Worm (Caenorhabditis elegans) whole organism, L2 larva: ENCODE data around the gene C29G2.3.
A peak's percentile ranks its signal among the peaks of the same experiment; 100 is the strongest.
"Not testable (repeated sequence)": the region's sequence is repeated elsewhere in the genome, so short reads cannot be mapped to it uniquely, and the experiment has no call there.

ENCODE experiments used
- F13H6.1 ChIP-seq: sonication (generic microtip); optimal IDR thresholded peaks from 2 replicates; lab custom pipeline; 2016; ENCODE audit warnings: missing genetic modification characterization, missing compliant biosample characterization
- R02D3.7 ChIP-seq: fragments of 150-350 bp; optimal IDR thresholded peaks from 2 replicates; lab custom pipeline; 2014; ENCODE audit warnings: missing biosample characterization, missing genetic modification characterization
- ZK546.5 ChIP-seq: sonication (generic microtip); optimal IDR thresholded peaks from 2 replicates; lab custom pipeline; 2017; ENCODE audit warnings: missing biosample characterization, missing genetic modification characterization
- alr-1 ChIP-seq: fragments of 150-350 bp; optimal IDR thresholded peaks from 2 replicates; lab custom pipeline; 2014; ENCODE audit warnings: missing biosample characterization, missing genetic modification characterization
- aly-2 ChIP-seq: fragments of 150-350 bp; optimal IDR thresholded peaks from 2 replicates; lab custom pipeline; 2014; ENCODE audit warnings: missing biosample characterization, missing genetic modification characterization
- ama-1 ChIP-seq: fragments of 150-350 bp; optimal IDR thresholded peaks from 2 replicates; lab custom pipeline; 2018; ENCODE audit warnings: inconsistent platforms
- blmp-1 ChIP-seq: sonication (generic microtip); optimal IDR thresholded peaks from 2 replicates; lab custom pipeline; 2017; ENCODE audit warnings: missing genetic modification characterization, mild to moderate bottlenecking, missing compliant biosample characterization, antibody characterized with exemption, moderate library complexity; ENCODE audit not compliant: insufficient read depth
- ceh-16 ChIP-seq: fragments of 150-350 bp; optimal IDR thresholded peaks from 2 replicates; lab custom pipeline; 2014; ENCODE audit warnings: missing biosample characterization, missing genetic modification characterization
- ceh-82 ChIP-seq: fragments of 150-350 bp; optimal IDR thresholded peaks from 2 replicates; lab custom pipeline; 2014; ENCODE audit warnings: missing biosample characterization, missing genetic modification characterization
- crh-2 ChIP-seq: sonication (generic microtip); optimal IDR thresholded peaks from 2 replicates; lab custom pipeline; 2017; ENCODE audit warnings: missing biosample characterization, missing genetic modification characterization
- dmd-4 ChIP-seq: sonication (generic microtip); optimal IDR thresholded peaks from 2 replicates; lab custom pipeline; 2017; ENCODE audit warnings: missing biosample characterization, missing genetic modification characterization
- egl-27 ChIP-seq: sonication (generic microtip); optimal IDR thresholded peaks from 3 replicates; lab custom pipeline; 2017; ENCODE audit warnings: missing biosample characterization, missing genetic modification reagents, missing genetic modification characterization
- elt-3 ChIP-seq: sonication (generic microtip); optimal IDR thresholded peaks from 2 replicates; lab custom pipeline; 2017; ENCODE audit warnings: missing biosample characterization, missing genetic modification characterization
- fos-1 ChIP-seq: fragments of 150-350 bp; optimal IDR thresholded peaks from 2 replicates; lab custom pipeline; 2014; ENCODE audit warnings: missing biosample characterization, missing genetic modification characterization
- gmeb-1 ChIP-seq: fragments of 150-350 bp; optimal IDR thresholded peaks from 2 replicates; lab custom pipeline; 2014; ENCODE audit warnings: missing biosample characterization, missing genetic modification characterization
- lin-11 ChIP-seq: fragments of 150-350 bp; sonication (generic microtip); optimal IDR thresholded peaks from 2 replicates; lab custom pipeline; 2014; ENCODE audit warnings: missing biosample characterization, missing genetic modification characterization, inconsistent platforms, mixed read lengths
- lin-13 ChIP-seq: fragments of 150-350 bp; optimal IDR thresholded peaks from 2 replicates; lab custom pipeline; 2014; ENCODE audit warnings: missing biosample characterization, missing genetic modification reagents, missing genetic modification characterization
- lin-39 ChIP-seq: fragments of 150-350 bp; optimal IDR thresholded peaks from 2 replicates; lab custom pipeline; 2014; ENCODE audit warnings: missing biosample characterization, missing genetic modification reagents, missing genetic modification characterization
- lsy-2 ChIP-seq, 2 experiments: fragments of 150-350 bp in 1 of 2; sonication (generic microtip) in 1 of 2; optimal IDR thresholded peaks; 2 replicates each; lab custom pipeline; 2014 to 2017; ENCODE audit warnings: missing biosample characterization in 2 of 2, missing genetic modification characterization in 2 of 2
- mab-5 ChIP-seq: fragments of 150-350 bp; optimal IDR thresholded peaks from 2 replicates; lab custom pipeline; 2014; ENCODE audit warnings: missing biosample characterization, missing genetic modification characterization
- mbf-1 ChIP-seq: sonication (generic microtip); optimal IDR thresholded peaks from 2 replicates; lab custom pipeline; 2017; ENCODE audit warnings: missing biosample characterization, missing genetic modification characterization
- mdl-1 ChIP-seq, 2 experiments: fragments of 150-350 bp in 1 of 2; sonication (generic microtip) in 1 of 2; optimal IDR thresholded peaks; 2 replicates each; lab custom pipeline; 2017; ENCODE audit warnings: missing biosample characterization in 2 of 2, missing genetic modification characterization in 2 of 2
- nhr-10 ChIP-seq: sonication (generic microtip); optimal IDR thresholded peaks from 2 replicates; lab custom pipeline; 2017; ENCODE audit warnings: missing biosample characterization, missing genetic modification characterization
- nhr-11 ChIP-seq: fragments of 150-350 bp; optimal IDR thresholded peaks from 2 replicates; lab custom pipeline; 2014; ENCODE audit warnings: missing biosample characterization, missing genetic modification characterization
- nhr-12 ChIP-seq: fragments of 150-350 bp; optimal IDR thresholded peaks from 2 replicates; lab custom pipeline; 2014; ENCODE audit warnings: missing biosample characterization, missing genetic modification characterization
- nhr-129 ChIP-seq: fragments of 150-350 bp; optimal IDR thresholded peaks from 2 replicates; lab custom pipeline; 2014; ENCODE audit warnings: missing biosample characterization, missing genetic modification characterization
- nhr-21 ChIP-seq: fragments of 150-350 bp; optimal IDR thresholded peaks from 2 replicates; lab custom pipeline; 2014; ENCODE audit warnings: missing biosample characterization, missing genetic modification characterization
- nhr-237 ChIP-seq: fragments of 150-350 bp; optimal IDR thresholded peaks from 2 replicates; lab custom pipeline; 2014; ENCODE audit warnings: missing biosample characterization, missing genetic modification characterization
- nhr-77 ChIP-seq: fragments of 150-350 bp; optimal IDR thresholded peaks from 2 replicates; lab custom pipeline; 2014; ENCODE audit warnings: missing biosample characterization, missing genetic modification characterization
- peb-1 ChIP-seq: fragments of 150-350 bp; optimal IDR thresholded peaks from 2 replicates; lab custom pipeline; 2014; ENCODE audit warnings: missing biosample characterization, missing genetic modification characterization
- sem-4 ChIP-seq: fragments of 150-350 bp; optimal IDR thresholded peaks from 2 replicates; lab custom pipeline; 2014; ENCODE audit warnings: missing biosample characterization, missing genetic modification reagents, missing genetic modification characterization
- skn-1 ChIP-seq: sonication (generic microtip); optimal IDR thresholded peaks from 2 replicates; lab custom pipeline; 2017; ENCODE audit warnings: missing biosample characterization, missing genetic modification characterization
- sma-3 ChIP-seq: sonication (generic microtip); optimal IDR thresholded peaks from 2 replicates; lab custom pipeline; 2016; ENCODE audit warnings: missing genetic modification reagents, missing genetic modification characterization, missing compliant biosample characterization
- sma-9 ChIP-seq, 2 experiments: fragments of 150-350 bp in 1 of 2; sonication (generic microtip) in 1 of 2; optimal IDR thresholded peaks; 2 replicates each; lab custom pipeline; 2014 to 2016; ENCODE audit warnings: missing genetic modification characterization in 2 of 2, mild to moderate bottlenecking in 1 of 2, missing biosample characterization in 1 of 2, missing compliant biosample characterization in 1 of 2, missing genetic modification reagents in 1 of 2, moderate library complexity in 1 of 2
- unc-39 ChIP-seq: fragments of 150-350 bp; optimal IDR thresholded peaks from 2 replicates; lab custom pipeline; 2014; ENCODE audit warnings: missing biosample characterization, missing genetic modification characterization
- unc-55 ChIP-seq: fragments of 150-350 bp; sonication (generic microtip); optimal IDR thresholded peaks from 3 replicates; lab custom pipeline; 2014; ENCODE audit warnings: missing biosample characterization, missing genetic modification reagents, missing genetic modification characterization
- zag-1 ChIP-seq: fragments of 150-350 bp; optimal IDR thresholded peaks from 2 replicates; lab custom pipeline; 2014; ENCODE audit warnings: missing biosample characterization, missing genetic modification characterization
- ztf-1 ChIP-seq: fragments of 200-800 bp; sonication (Bioruptor generic); conservative IDR thresholded peaks from 2 replicates; pipeline ENCODE4 v1.3.6; 2022; ENCODE audit warnings: missing genetic modification characterization, missing compliant biosample characterization
- ztf-11 ChIP-seq: sonication (generic microtip); optimal IDR thresholded peaks from 2 replicates; lab custom pipeline; 2017; ENCODE audit warnings: missing biosample characterization, missing genetic modification characterization

Gene C29G2.3

ce11 chrV:2585727-2586126 is 5.0 kb downstream of the C29G2.3 start, which contains the start of gene C29G2.6:
Gene C29G2.6 (minus strand): TSS chrV:2585908.
- TF ChIP-seq lin-13 (GFP tag; lab: Kevin White, UChicago): no peak
- TF ChIP-seq fos-1: peak; percentile 42

ce11 chrV:2589834-2590233 is 9.1 kb downstream of the C29G2.3 start:
- no peak for TF ChIP-seq nhr-77 (tag; lab: Kevin White, UChicago)
- no peak for TF ChIP-seq nhr-10 (tag; lab: Kevin White, UChicago)
- TF ChIP-seq nhr-12: no peak
- no peak for TF ChIP-seq nhr-21
- no peak for TF ChIP-seq aly-2 (tag; lab: Kevin White, UChicago)
- no peak for TF ChIP-seq skn-1 (tag; lab: Kevin White, UChicago)
- no peak for TF ChIP-seq ama-1 (lab: Kevin White, UChicago)
- no peak for TF ChIP-seq sma-3 (GFP tag; lab: Kevin White, UChicago)
- no peak for TF ChIP-seq unc-39 (tag; lab: Kevin White, UChicago)
- no peak for TF ChIP-seq zag-1 (tag; lab: Kevin White, UChicago)
- TF ChIP-seq mbf-1 (tag; lab: Kevin White, UChicago): no peak
- TF ChIP-seq sma-9 (GFP tag; optimal IDR thresholded peaks at IDR 0.05; lab: Kevin White, UChicago): no peak
- no peak for TF ChIP-seq sma-9 (tag; optimal IDR thresholded peaks at IDR 0.05; lab: Kevin White, UChicago)
- TF ChIP-seq ztf-11 (tag; lab: Kevin White, UChicago): no peak

ce11 chrV:2592173-2592676 is 11.5 kb downstream of the C29G2.3 start, which contains the start of gene irg-3:
Gene irg-3 (plus strand): TSS chrV:2592591.
- TF ChIP-seq fos-1 (peak; percentile 53), gmeb-1 (tag; lab: Kevin White, UChicago) (peak; percentile 6), mab-5 (tag; lab: Kevin White, UChicago) (no peak), nhr-10 (tag; lab: Kevin White, UChicago) (no peak)

DNA sequence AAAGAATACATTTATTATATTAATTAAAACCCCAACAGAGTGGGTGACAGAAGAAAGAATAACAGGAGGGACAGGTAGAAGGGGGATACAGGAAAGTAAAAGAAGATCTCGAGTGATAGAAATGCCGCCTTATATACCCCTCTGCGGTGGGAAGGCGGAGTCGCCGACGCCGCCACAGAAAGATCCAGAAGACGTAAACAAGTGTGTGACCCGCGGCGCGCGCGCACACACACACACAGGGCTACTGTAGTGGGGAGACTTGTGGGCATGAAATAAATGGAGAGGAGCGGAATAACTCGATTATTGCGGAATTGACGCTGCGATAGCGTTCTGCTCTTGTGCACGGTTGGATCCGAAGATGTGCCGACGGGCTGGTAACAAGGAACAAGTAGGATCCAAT is 15.0 kb downstream of the C29G2.3 start:
- TF ChIP-seq F13H6.1 (tag; lab: Kevin White, UChicago) (no peak), lin-11 (tag; lab: Kevin White, UChicago) (no peak), skn-1 (tag; lab: Kevin White, UChicago) (no peak), elt-3 (tag; lab: Kevin White, UChicago) (no peak), nhr-129 (tag; lab: Kevin White, UChicago) (no peak), dmd-4 (tag; lab: Kevin White, UChicago) (no peak), unc-39 (tag; lab: Kevin White, UChicago) (no peak), zag-1 (tag; lab: Kevin White, UChicago) (no peak), egl-27 (tag; lab: Kevin White, UChicago) (no peak)

- not testable (repeated sequence) for TF ChIP-seq alr-1 (tag; lab: Kevin White, UChicago); unc-55 (GFP tag; lab: Kevin White, UChicago); ceh-16 (tag; lab: Kevin White, UChicago)
- TF ChIP-seq, all 48 proteins: peak for 0; not testable (repeated sequence) for 48
Measured at ce11 chrV:2598830-2599229, 18.1 kb downstream of the C29G2.3 start, which contains the start of gene F53E10.5. Gene F53E10.5 (minus strand): TSS chrV:2598930.

DNA sequence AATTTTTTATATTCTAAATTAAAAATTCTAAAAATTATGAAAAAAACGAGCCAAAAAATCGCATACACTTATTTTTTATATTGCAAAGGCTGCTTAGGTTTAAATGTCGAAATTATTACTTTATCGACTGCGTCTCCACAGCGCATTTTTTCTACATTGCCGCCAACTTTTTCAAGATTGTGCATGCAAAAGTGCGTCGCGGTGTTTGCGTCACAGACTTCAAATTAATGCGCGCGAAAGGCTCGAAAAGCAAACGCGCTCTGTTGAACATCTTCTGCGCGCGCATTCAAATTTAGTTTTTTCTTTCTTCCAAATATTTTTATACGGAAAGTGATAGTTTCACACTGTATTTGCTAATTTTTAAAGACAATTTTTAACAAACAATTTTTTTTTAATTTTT is 19.8 kb downstream of the C29G2.3 start:
- TF ChIP-seq mab-5 (tag; lab: Kevin White, UChicago) (peak; percentile 33), ceh-16 (tag; lab: Kevin White, UChicago) (no peak), aly-2 (tag; lab: Kevin White, UChicago) (no peak), mdl-1 (tag; optimal IDR thresholded peaks at IDR 0.05; lab: Kevin White, UChicago) (no peak), lin-39 (tag; lab: Kevin White, UChicago) (no peak), nhr-10 (tag; lab: Kevin White, UChicago) (no peak), crh-2 (peak; percentile 78), sma-9 (GFP tag; optimal IDR thresholded peaks at IDR 0.05; lab: Kevin White, UChicago) (peak; percentile 89), sma-9 (tag; optimal IDR thresholded peaks at IDR 0.05; lab: Kevin White, UChicago) (no peak), nhr-77 (tag; lab: Kevin White, UChicago) (no peak), nhr-237 (tag; lab: Kevin White, UChicago) (peak; percentile 29), R02D3.7 (no peak), lin-11 (tag; lab: Kevin White, UChicago) (peak; percentile 57), sem-4 (tag; lab: Kevin White, UChicago) (no peak), dmd-4 (tag; lab: Kevin White, UChicago) (no peak), unc-55 (GFP tag; lab: Kevin White, UChicago) (peak; percentile 85), ztf-1 (GFP tag; lab: Robert Waterston, UW) (no peak), ceh-82 (peak; percentile 30), ama-1 (lab: Kevin White, UChicago) (no peak), blmp-1 (tag; lab: Kevin White, UChicago) (no peak), nhr-12 (no peak), F13H6.1 (tag; lab: Kevin White, UChicago) (peak; percentile 88), elt-3 (tag; lab: Kevin White, UChicago) (no peak), ZK546.5 (peak; percentile 55), nhr-21 (peak; percentile 56), peb-1 (tag; lab: Kevin White, UChicago) (no peak), nhr-11 (tag; lab: Kevin White, UChicago) (no peak), egl-27 (tag; lab: Kevin White, UChicago) (no peak), skn-1 (tag; lab: Kevin White, UChicago) (no peak), lsy-2 (tag; optimal IDR thresholded peaks at IDR 0.05; lab: Kevin White, UChicago) (peak; percentile 69 to 90), alr-1 (tag; lab: Kevin White, UChicago) (no peak), zag-1 (tag; lab: Kevin White, UChicago) (peak; percentile 30)
